Worm (Caenorhabditis elegans): Measurements from ENCODE around the gene F35E12.10.
A peak's percentile ranks its signal among the peaks of the same experiment; 100 is the strongest.

DNA sequence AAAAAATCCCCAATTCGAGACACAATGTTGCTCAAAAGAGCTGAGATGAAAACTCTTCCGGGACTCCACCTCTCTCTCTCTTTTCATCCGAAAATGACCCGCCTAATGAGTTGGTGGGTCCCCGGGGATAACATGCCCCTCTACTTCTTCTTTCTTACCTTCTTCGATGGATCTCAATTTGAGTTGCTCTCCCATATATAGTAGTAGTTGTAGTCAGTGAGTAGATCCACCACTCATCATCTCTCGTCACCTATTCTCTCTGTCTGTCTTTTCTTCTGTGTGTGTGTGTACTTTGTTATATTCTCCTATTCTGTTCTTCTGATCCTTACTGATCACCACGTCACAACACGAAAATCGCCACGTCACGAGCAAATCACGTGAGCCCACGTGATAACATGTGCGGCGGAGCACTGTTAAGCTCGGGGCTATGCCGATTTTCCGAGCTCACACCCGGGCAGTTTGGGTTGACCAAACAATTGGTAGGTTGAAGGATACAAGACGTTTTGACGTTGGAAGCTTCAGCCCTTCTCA lies 47.8 kb upstream of the F35E12.10 start, which contains the start of gene twk-32:
- no peak for TF ChIP-seq nhr-76 (tag; optimal IDR thresholded peaks at IDR 0.05)
- TF ChIP-seq unc-62 (GFP tag; optimal IDR thresholded peaks at IDR 0.05 in 1 of 2): peak in 1 of 2 experiments; percentile 83
- TF ChIP-seq unc-62 (tag; optimal IDR thresholded peaks at IDR 0.05): no peak

Measured in whole organism, L4 larva.